Fruit fly (Drosophila melanogaster) whole organism, prepupa: Measurements from ENCODE around the gene Ccdc58.

Source experiments
- Blimp-1 ChIP-seq: fragments of 200-800 bp; sonication (Bioruptor generic); optimal IDR thresholded peaks from 3 replicates; lab custom pipeline; 2017; ENCODE audit warnings: missing biosample characterization, missing genetic modification characterization, mild to moderate bottlenecking, moderate library complexity, missing genetic modification reagents
- CG10669 ChIP-seq: fragments of 200-800 bp; sonication (Bioruptor generic); optimal IDR thresholded peaks from 3 replicates; lab custom pipeline; 2018; ENCODE audit warnings: missing biosample characterization, mild to moderate bottlenecking, missing genetic modification characterization, moderate library complexity
- CG11294 ChIP-seq: fragments of 200-800 bp; sonication (Bioruptor generic); IDR thresholded peaks from 2 replicates; pipeline ENCODE4 v1.3.6; 2022; ENCODE audit warnings: missing biosample characterization, missing genetic modification characterization
- CG11902 ChIP-seq: fragments of 200-800 bp; sonication (Bioruptor generic); optimal IDR thresholded peaks from 3 replicates; lab custom pipeline; 2016; ENCODE audit warnings: missing biosample characterization, missing genetic modification characterization
- CG1621 ChIP-seq: fragments of 200-800 bp; sonication (Bioruptor generic); optimal IDR thresholded peaks from 3 replicates; lab custom pipeline; 2018; ENCODE audit warnings: missing biosample characterization, mild to moderate bottlenecking, missing genetic modification characterization
- CG3032 ChIP-seq: fragments of 200-800 bp; optimal IDR thresholded peaks from 2 replicates; lab custom pipeline; 2019; ENCODE audit warnings: missing biosample characterization, mild to moderate bottlenecking, missing genetic modification characterization, moderate library complexity
- CG31627 ChIP-seq: fragments of 200-800 bp; sonication (Bioruptor generic); optimal IDR thresholded peaks from 3 replicates; lab custom pipeline; 2016; ENCODE audit warnings: missing biosample characterization, missing genetic modification characterization
- CG34406 ChIP-seq: fragments of 200-800 bp; sonication (Bioruptor generic); optimal IDR thresholded peaks from 3 replicates; lab custom pipeline; 2016; ENCODE audit warnings: missing biosample characterization, missing genetic modification characterization
- CG4318 ChIP-seq: fragments of 200-800 bp; sonication (Bioruptor generic); optimal IDR thresholded peaks from 3 replicates; lab custom pipeline; 2017; ENCODE audit warnings: missing biosample characterization, mild to moderate bottlenecking, missing genetic modification characterization
- CG6163 ChIP-seq: fragments of 200-800 bp; sonication (Bioruptor generic); IDR thresholded peaks from 3 replicates; pipeline ENCODE4 v1.3.6; 2022; ENCODE audit warnings: missing biosample characterization, missing genetic modification characterization
- CG6792 ChIP-seq: fragments of 200-800 bp; sonication (Bioruptor generic); optimal IDR thresholded peaks from 3 replicates; lab custom pipeline; 2016; ENCODE audit warnings: missing biosample characterization, missing genetic modification characterization
- CG6854 ChIP-seq: fragments of 200-800 bp; sonication (Bioruptor generic); optimal IDR thresholded peaks from 2 replicates; lab custom pipeline; 2017; ENCODE audit warnings: missing biosample characterization, mild to moderate bottlenecking, missing genetic modification characterization
- CG7368 ChIP-seq: fragments of 200-800 bp; sonication (Bioruptor generic); optimal IDR thresholded peaks from 3 replicates; lab custom pipeline; 2016; ENCODE audit warnings: missing biosample characterization, missing genetic modification characterization
- CG8119 ChIP-seq: fragments of 200-800 bp; sonication (Bioruptor generic); IDR thresholded peaks from 3 replicates; pipeline ENCODE4 v1.3.6; 2022; ENCODE audit warnings: missing biosample characterization, missing genetic modification characterization
- CG8632 ChIP-seq: fragments of 200-800 bp; sonication (Bioruptor generic); optimal IDR thresholded peaks from 3 replicates; lab custom pipeline; 2016; ENCODE audit warnings: missing biosample characterization, missing genetic modification characterization
- CG9139 ChIP-seq: fragments of 200-800 bp; sonication (Bioruptor generic); optimal IDR thresholded peaks from 3 replicates; lab custom pipeline; 2017; ENCODE audit warnings: missing biosample characterization, mild to moderate bottlenecking, missing genetic modification characterization
- Eip75B ChIP-seq: fragments of 200-800 bp; sonication (Bioruptor generic); optimal IDR thresholded peaks from 3 replicates; lab custom pipeline; 2016; ENCODE audit warnings: missing biosample characterization, missing genetic modification characterization
- Eip78C ChIP-seq: fragments of 200-800 bp; sonication (Bioruptor generic); peaks from one replicate; lab custom pipeline; 2016; ENCODE audit warnings: missing biosample characterization, missing genetic modification characterization
- Eip93F ChIP-seq: fragments of 200-800 bp; sonication (Bioruptor generic); optimal IDR thresholded peaks from 2 replicates; lab custom pipeline; 2016; ENCODE audit warnings: missing biosample characterization, mild to moderate bottlenecking, missing genetic modification characterization
- Ets21C ChIP-seq: fragments of 200-800 bp; sonication (Bioruptor generic); optimal IDR thresholded peaks from 3 replicates; lab custom pipeline; 2016; ENCODE audit warnings: missing biosample characterization, missing genetic modification characterization
- Ets96B ChIP-seq: fragments of 200-800 bp; optimal IDR thresholded peaks from 2 replicates; lab custom pipeline; 2019; ENCODE audit warnings: missing biosample characterization, mild to moderate bottlenecking, missing genetic modification characterization, moderate library complexity
- Gug ChIP-seq: fragments of 200-800 bp; sonication (Bioruptor generic); IDR thresholded peaks from 2 replicates; pipeline ENCODE4 v1.3.6; 2022; ENCODE audit warnings: missing biosample characterization, missing genetic modification characterization
- Hr38 ChIP-seq: sonication (Bioruptor generic); optimal IDR thresholded peaks from 2 replicates; lab custom pipeline; 2016; ENCODE audit warnings: missing biosample characterization, missing genetic modification characterization
- Hr4 ChIP-seq: fragments of 200-800 bp; sonication (Bioruptor generic); optimal IDR thresholded peaks from 3 replicates; lab custom pipeline; 2016; ENCODE audit warnings: missing biosample characterization, missing genetic modification characterization
- Lpt ChIP-seq: fragments of 200-800 bp; sonication (Bioruptor generic); optimal IDR thresholded peaks from 3 replicates; lab custom pipeline; 2016; ENCODE audit warnings: missing biosample characterization, missing genetic modification characterization
- Met ChIP-seq: fragments of 200-800 bp; sonication (Bioruptor generic); optimal IDR thresholded peaks from 3 replicates; lab custom pipeline; 2016; ENCODE audit warnings: missing biosample characterization, missing genetic modification characterization
- OdsH ChIP-seq: fragments of 200-800 bp; sonication (Bioruptor generic); optimal IDR thresholded peaks from 3 replicates; lab custom pipeline; 2016; ENCODE audit warnings: missing biosample characterization, missing genetic modification characterization
- Smox ChIP-seq: fragments of 200-800 bp; sonication (Bioruptor generic); optimal IDR thresholded peaks from 3 replicates; lab custom pipeline; 2016; ENCODE audit warnings: missing biosample characterization, missing genetic modification characterization
- Sox102F ChIP-seq: fragments of 200-800 bp; sonication (Bioruptor generic); optimal IDR thresholded peaks from 2 replicates; lab custom pipeline; 2016; ENCODE audit warnings: missing biosample characterization, mild to moderate bottlenecking, missing genetic modification characterization
- Sox14 ChIP-seq: fragments of 200-800 bp; sonication (Bioruptor generic); optimal IDR thresholded peaks from 3 replicates; lab custom pipeline; 2016; ENCODE audit warnings: missing biosample characterization, missing genetic modification characterization
- acj6 ChIP-seq: fragments of 200-800 bp; sonication (Bioruptor generic); optimal IDR thresholded peaks from 3 replicates; lab custom pipeline; 2016; ENCODE audit warnings: missing biosample characterization, missing genetic modification characterization
- cyc ChIP-seq: fragments of 200-800 bp; sonication (Bioruptor generic); optimal IDR thresholded peaks from 3 replicates; lab custom pipeline; 2016; ENCODE audit warnings: missing biosample characterization, missing genetic modification characterization
- dac ChIP-seq: fragments of 200-800 bp; sonication (Bioruptor generic); optimal IDR thresholded peaks from 2 replicates; lab custom pipeline; 2017; ENCODE audit warnings: missing biosample characterization, mild to moderate bottlenecking, missing genetic modification characterization
- dsx ChIP-seq: fragments of 200-800 bp; optimal IDR thresholded peaks from 3 replicates; lab custom pipeline; 2019; ENCODE audit warnings: missing biosample characterization, mild to moderate bottlenecking, missing genetic modification characterization, moderate library complexity; ENCODE audit not compliant: poor library complexity, severe bottlenecking
- eg ChIP-seq: fragments of 200-800 bp; sonication (Bioruptor generic); IDR thresholded peaks from 3 replicates; pipeline ENCODE4 v1.3.6; 2022; ENCODE audit warnings: missing biosample characterization, missing genetic modification characterization
- esn ChIP-seq: fragments of 200-800 bp; sonication (Bioruptor generic); optimal IDR thresholded peaks from 2 replicates; lab custom pipeline; 2016; ENCODE audit warnings: missing biosample characterization, mild to moderate bottlenecking, missing genetic modification characterization, moderate library complexity
- fd59A ChIP-seq: fragments of 200-800 bp; sonication (Bioruptor generic); optimal IDR thresholded peaks from 2 replicates; lab custom pipeline; 2017; ENCODE audit warnings: missing biosample characterization, mild to moderate bottlenecking, missing genetic modification characterization, missing genetic modification reagents
- fd85E ChIP-seq: fragments of 200-800 bp; sonication (Bioruptor generic); optimal IDR thresholded peaks from 3 replicates; lab custom pipeline; 2016; ENCODE audit warnings: missing biosample characterization, missing genetic modification characterization
- fkh ChIP-seq: fragments of 200-800 bp; sonication (Bioruptor generic); optimal IDR thresholded peaks from 3 replicates; lab custom pipeline; 2017; ENCODE audit warnings: missing biosample characterization, mild to moderate bottlenecking, missing genetic modification characterization, moderate library complexity
- net ChIP-seq: fragments of 200-800 bp; sonication (Bioruptor generic); optimal IDR thresholded peaks from 3 replicates; lab custom pipeline; 2016; ENCODE audit warnings: missing biosample characterization, missing genetic modification characterization
- salr ChIP-seq, 2 experiments: fragments of 200-800 bp; sonication (Bioruptor generic); optimal IDR thresholded peaks; 3 replicates each; lab custom pipeline; 2016 to 2018; ENCODE audit warnings: missing biosample characterization in 2 of 2, missing genetic modification characterization in 2 of 2, mild to moderate bottlenecking in 1 of 2
- spab ChIP-seq: fragments of 200-800 bp; sonication (Bioruptor generic); optimal IDR thresholded peaks from 2 replicates; lab custom pipeline; 2017; ENCODE audit warnings: missing biosample characterization, mild to moderate bottlenecking, missing genetic modification characterization, missing genetic modification reagents
- ss ChIP-seq, 2 experiments: fragments of 200-800 bp; sonication (Bioruptor generic); optimal IDR thresholded peaks; 2 replicates in 1 of 2; 3 replicates in 1 of 2; lab custom pipeline; 2017 to 2018; ENCODE audit warnings: mild to moderate bottlenecking in 2 of 2, missing biosample characterization in 2 of 2, missing genetic modification characterization in 2 of 2, moderate library complexity in 1 of 2
- svp ChIP-seq: fragments of 200-800 bp; sonication (Bioruptor generic); peaks from one replicate; lab custom pipeline; 2016; ENCODE audit warnings: missing biosample characterization, missing genetic modification characterization
- topi ChIP-seq: fragments of 200-800 bp; sonication (Bioruptor generic); optimal IDR thresholded peaks from 3 replicates; lab custom pipeline; 2016; ENCODE audit warnings: missing biosample characterization, missing genetic modification characterization

The Ccdc58 gene

dm6 chr3L:19834143-19834794 lies 29.3 kb downstream of the Ccdc58 start, which contains the start of the genes trc and CG32221:
Gene trc, minus strand, starts transcription at chr3L:19834304.
Gene CG32221, plus strand, starts transcription at chr3L:19834670.
- no peak for TF ChIP-seq Blimp-1 (GFP tag; lab: Kevin White, UChicago)
- TF ChIP-seq cyc, result no peak
- TF ChIP-seq topi (GFP tag; lab: Kevin White, UChicago), result no peak
- TF ChIP-seq spab (GFP tag; lab: Kevin White, UChicago), result no peak
- no peak for TF ChIP-seq Hr38 (GFP tag; lab: Kevin White, UChicago)
- TF ChIP-seq salr (GFP tag; optimal IDR thresholded peaks at IDR 0.05; lab: Kevin White, UChicago), result peak in 1 of 2 experiments; percentile 24
- TF ChIP-seq CG6792 (GFP tag; lab: Kevin White, UChicago), result no peak
- TF ChIP-seq net (GFP tag; lab: Kevin White, UChicago), result no peak
- TF ChIP-seq CG11902, result no peak
- no peak for TF ChIP-seq CG9139 (GFP tag; lab: Kevin White, UChicago)
- no peak for TF ChIP-seq CG34406 (GFP tag; lab: Kevin White, UChicago)
- TF ChIP-seq Smox (GFP tag; lab: Kevin White, UChicago), result no peak
- peak; percentile 43; the same call in 2 of the 3 replicates for TF ChIP-seq CG6163 (GFP tag; lab: Robert Waterston, UW)
- no peak for TF ChIP-seq fkh (GFP tag; lab: Kevin White, UChicago)
- TF ChIP-seq CG1621 (tag; lab: Kevin White, UChicago), result no peak
- no peak for TF ChIP-seq dac (GFP tag; lab: Kevin White, UChicago)
- no peak for TF ChIP-seq Gug (GFP tag; lab: Robert Waterston, UW)
- no peak for TF ChIP-seq svp
- no peak for TF ChIP-seq CG4318 (GFP tag; lab: Kevin White, UChicago)
- no peak for TF ChIP-seq Sox102F (GFP tag; lab: Kevin White, UChicago)
- TF ChIP-seq Ets96B (tag; lab: Kevin White, UChicago), result no peak
- TF ChIP-seq CG8632 (GFP tag; lab: Kevin White, UChicago), result no peak
- no peak for TF ChIP-seq CG6854
- no peak for TF ChIP-seq Hr4
- no peak for TF ChIP-seq CG11294 (GFP tag; lab: Robert Waterston, UW)
- peak; percentile 35 for TF ChIP-seq esn (GFP tag; lab: Kevin White, UChicago)
- no peak for TF ChIP-seq Lpt
- peak; percentile 36 for TF ChIP-seq Sox14 (GFP tag; lab: Kevin White, UChicago)
- TF ChIP-seq Ets21C, result no peak
- no peak for TF ChIP-seq CG10669
- peak; percentile 29 for TF ChIP-seq CG3032 (tag; lab: Kevin White, UChicago)
- no peak for TF ChIP-seq acj6 (GFP tag; lab: Kevin White, UChicago)
- no peak for TF ChIP-seq fd59A (GFP tag; lab: Kevin White, UChicago)
- TF ChIP-seq Eip78C (GFP tag; lab: Kevin White, UChicago), result no peak
- no peak for TF ChIP-seq CG7368
- no peak for TF ChIP-seq Eip75B (GFP tag; lab: Kevin White, UChicago)
- TF ChIP-seq OdsH (GFP tag; lab: Kevin White, UChicago), result no peak
- TF ChIP-seq fd85E (GFP tag; lab: Kevin White, UChicago), result no peak
- TF ChIP-seq eg, result no peak
- no peak for TF ChIP-seq Met (GFP tag; lab: Kevin White, UChicago)
- peak; percentile 34 for TF ChIP-seq CG31627 (GFP tag; lab: Kevin White, UChicago)
- TF ChIP-seq dsx (GFP tag; lab: Kevin White, UChicago), result no peak
- TF ChIP-seq CG8119 (GFP tag; lab: Robert Waterston, UW), result no peak
- no peak for TF ChIP-seq Eip93F (GFP tag; lab: Kevin White, UChicago)
- no peak for TF ChIP-seq ss (GFP tag; optimal IDR thresholded peaks at IDR 0.05; lab: Kevin White, UChicago)
- TF ChIP-seq, all 60 proteins: peak for 6
